Fruit fly (Drosophila melanogaster): ENCODE data around the gene btn.

Gene btn

dm6 chr3R:22590668-22591275 is 4.3 kb upstream of the btn start (continued):
- TF ChIP-seq lola (GFP tag; optimal IDR thresholded peaks at IDR 0.05), result peak in 1 of 3 experiments; percentile 90
- peak; percentile 66; the same call in 2 of the 3 replicates for TF ChIP-seq zfh1 (GFP tag; IDR thresholded peaks at IDR 0.05)
- TF ChIP-seq CoRest (tag; optimal IDR thresholded peaks at IDR 0.05), result peak; percentile 72
- TF ChIP-seq CG3995 (GFP tag; optimal IDR thresholded peaks at IDR 0.05), result no peak
- TF ChIP-seq Doc3 (GFP tag; IDR thresholded peaks at IDR 0.05; ENCODE audit: partially characterized antibody), result no peak
- peak; percentile 60 for TF ChIP-seq chn (GFP tag; optimal IDR thresholded peaks at IDR 0.05)
- TF ChIP-seq CG5953 (GFP tag; IDR thresholded peaks at IDR 0.05), result peak; percentile 22; the same call in 1 of the 2 replicates
- TF ChIP-seq CTCF (GFP tag; optimal IDR thresholded peaks at IDR 0.05), result no peak
- peak; percentile 75 for TF ChIP-seq cg (GFP tag; optimal IDR thresholded peaks at IDR 0.05)
- peak; percentile 72 for TF ChIP-seq Hr3 (GFP tag; optimal IDR thresholded peaks at IDR 0.05)
- peak; percentile 84 for TF ChIP-seq phol (tag; optimal IDR thresholded peaks at IDR 0.05)
- TF ChIP-seq CrebB (tag; optimal IDR thresholded peaks at IDR 0.05), result no peak
- no peak for TF ChIP-seq Jarid2 (GFP tag; optimal IDR thresholded peaks at IDR 0.05)
- TF ChIP-seq Xrp1 (GFP tag; IDR thresholded peaks at IDR 0.05), result peak; percentile 52
- TF ChIP-seq C15 (GFP tag; IDR thresholded peaks at IDR 0.05), result no peak
- no peak for TF ChIP-seq zen (tag; optimal IDR thresholded peaks at IDR 0.05)
- TF ChIP-seq btn (GFP tag; optimal IDR thresholded peaks at IDR 0.05), result peak; percentile 57
- no peak for TF ChIP-seq CG12769 (tag; optimal IDR thresholded peaks at IDR 0.05)
- TF ChIP-seq ci (GFP tag; IDR thresholded peaks at IDR 0.05), result 0 out of 3 replicates have a peak, but pooled peaks have one; percentile 39
- TF ChIP-seq CG1647 (GFP tag; optimal IDR thresholded peaks at IDR 0.05), result no peak
- no peak for TF ChIP-seq Ravus (GFP tag; IDR thresholded peaks at IDR 0.05)
- no peak for TF ChIP-seq Kr (GFP tag; optimal IDR thresholded peaks at IDR 0.05)
- no peak for TF ChIP-seq Lpt (GFP tag; optimal IDR thresholded peaks at IDR 0.05)
- no peak for TF ChIP-seq CG6854 (GFP tag; optimal IDR thresholded peaks at IDR 0.05)
- TF ChIP-seq chinmo (GFP tag; IDR thresholded peaks at IDR 0.05; ENCODE audit: partially characterized antibody), result peak; percentile 51; the same call in 1 of the 4 replicates
- peak; percentile 71 for TF ChIP-seq CG7839 (tag; optimal IDR thresholded peaks at IDR 0.05)
- TF ChIP-seq Eip74EF (GFP tag; optimal IDR thresholded peaks at IDR 0.05), result peak in 1 of 2 experiments; percentile 66
- TF ChIP-seq gro (GFP tag; optimal IDR thresholded peaks at IDR 0.05), result no peak
- TF ChIP-seq prd (optimal IDR thresholded peaks at IDR 0.05), result no peak
- peak; percentile 31; the same call in 1 of the 3 replicates for TF ChIP-seq prd (GFP tag; IDR thresholded peaks at IDR 0.05)
- no peak for TF ChIP-seq Gug (GFP tag; IDR thresholded peaks at IDR 0.05)
- no peak for TF ChIP-seq CG13624 (GFP tag; optimal IDR thresholded peaks at IDR 0.05)
- TF ChIP-seq sens (GFP tag), result peak; percentile 96
- TF ChIP-seq CG4707 (GFP tag; optimal IDR thresholded peaks at IDR 0.05), result peak; percentile 49
- no peak for TF ChIP-seq cas (GFP tag; IDR thresholded peaks at IDR 0.05)
- TF ChIP-seq klu (GFP tag; IDR thresholded peaks at IDR 0.05), result no peak
- TF ChIP-seq Lhr (GFP tag; optimal IDR thresholded peaks at IDR 0.05), result peak; percentile 71
- no peak for TF ChIP-seq abd-A (tag; optimal IDR thresholded peaks at IDR 0.05)
- no peak for TF ChIP-seq ERR (GFP tag; optimal IDR thresholded peaks at IDR 0.05)
- TF ChIP-seq CG16863 (GFP tag; optimal IDR thresholded peaks at IDR 0.05), result peak; percentile 56
- peak; percentile 3 for TF ChIP-seq BtbVII (GFP tag; optimal IDR thresholded peaks at IDR 0.05)
- no peak for TF ChIP-seq CG1832 (GFP tag; optimal IDR thresholded peaks at IDR 0.05)
- peak; percentile 51 for TF ChIP-seq bab2 (GFP tag; optimal IDR thresholded peaks at IDR 0.05)
- TF ChIP-seq CkIIα-i1 (GFP tag; IDR thresholded peaks at IDR 0.05), result no peak
- TF ChIP-seq pzg (GFP tag; optimal IDR thresholded peaks at IDR 0.05), result no peak
- no peak for TF ChIP-seq CG5245 (GFP tag; optimal IDR thresholded peaks at IDR 0.05)
- TF ChIP-seq CG7357 (GFP tag; IDR thresholded peaks at IDR 0.05), result no peak
- TF ChIP-seq CG1529 (GFP tag; optimal IDR thresholded peaks at IDR 0.05), result peak; percentile 71
- peak; percentile 88 for TF ChIP-seq CG17361 (GFP tag; IDR thresholded peaks at IDR 0.05)
- TF ChIP-seq CG15479 (GFP tag; optimal IDR thresholded peaks at IDR 0.05), result no peak
- TF ChIP-seq Hmr (GFP tag; optimal IDR thresholded peaks at IDR 0.05), result peak; percentile 20

Data from whole organism, embryonic.